Worm (Caenorhabditis elegans) whole organism, young adult: Measurements from ENCODE around the gene K04A8.19.

ENCODE experiments used
- B0261.1 ChIP-seq: sonication (generic microtip); optimal IDR thresholded peaks from 2 replicates; lab custom pipeline; 2016; ENCODE audit warnings: mild to moderate bottlenecking, missing genetic modification characterization, moderate library complexity, missing compliant biosample characterization
- C17E4.6 ChIP-seq: fragments of 200-800 bp; sonication (Bioruptor generic); IDR thresholded peaks from 2 replicates; pipeline ENCODE4 v1.3.6; 2022; ENCODE audit warnings: missing genetic modification reagents, missing genetic modification characterization, missing compliant biosample characterization
- F22D6.2 ChIP-seq: sonication (generic microtip); optimal IDR thresholded peaks from 2 replicates; lab custom pipeline; 2016; ENCODE audit warnings: mild to moderate bottlenecking, missing genetic modification characterization, missing compliant biosample characterization
- F39B2.1 ChIP-seq: fragments of 200-800 bp; sonication (Bioruptor generic); IDR thresholded peaks from 2 replicates; pipeline ENCODE4 v1.3.6; 2022; ENCODE audit warnings: missing genetic modification reagents, missing genetic modification characterization, missing compliant biosample characterization
- F52B5.7 ChIP-seq: sonication (generic microtip); optimal IDR thresholded peaks from 2 replicates; lab custom pipeline; 2016; ENCODE audit warnings: mild to moderate bottlenecking, missing genetic modification characterization, missing compliant biosample characterization
- K11D2.4 ChIP-seq: fragments of 200-800 bp; sonication (Bioruptor generic); IDR thresholded peaks from 2 replicates; pipeline ENCODE4 v1.3.6; 2022; ENCODE audit warnings: missing genetic modification reagents, missing genetic modification characterization, missing compliant biosample characterization
- Y53F4B.3 ChIP-seq: fragments of 200-800 bp; sonication (Bioruptor generic); IDR thresholded peaks from 2 replicates; pipeline ENCODE4 v1.3.6; 2022; ENCODE audit warnings: missing genetic modification reagents, missing genetic modification characterization, missing compliant biosample characterization
- Y53G8AR.9 ChIP-seq: fragments of 200-800 bp; sonication (Bioruptor generic); conservative IDR thresholded peaks from 2 replicates; pipeline ENCODE4 v1.3.6; 2022; ENCODE audit warnings: missing genetic modification reagents, missing genetic modification characterization, missing compliant biosample characterization
- Y56A3A.18 ChIP-seq: fragments of 200-800 bp; sonication (Bioruptor generic); IDR thresholded peaks from 2 replicates; pipeline ENCODE4 v1.3.6; 2022; ENCODE audit warnings: missing genetic modification reagents, missing genetic modification characterization, missing compliant biosample characterization
- Y95B8A.8 ChIP-seq: fragments of 200-800 bp; sonication (Bioruptor generic); IDR thresholded peaks from 2 replicates; pipeline ENCODE4 v1.3.6; 2022; ENCODE audit warnings: missing genetic modification reagents, missing genetic modification characterization, missing compliant biosample characterization
- ZK185.1 ChIP-seq: sonication (generic microtip); optimal IDR thresholded peaks from 2 replicates; lab custom pipeline; 2016; ENCODE audit warnings: mild to moderate bottlenecking, missing genetic modification characterization, missing compliant biosample characterization; ENCODE audit not compliant: poor library complexity, severe bottlenecking
- aptf-2 ChIP-seq: fragments of 200-800 bp; sonication (Bioruptor generic); conservative IDR thresholded peaks from 2 replicates; pipeline ENCODE4 v1.3.6; 2022; ENCODE audit warnings: missing genetic modification reagents, missing genetic modification characterization, missing compliant biosample characterization
- attf-6 ChIP-seq: fragments of 200-800 bp; sonication (Bioruptor generic); IDR thresholded peaks from 2 replicates; pipeline ENCODE4 v1.3.6; 2022; ENCODE audit warnings: missing genetic modification reagents, missing genetic modification characterization, missing compliant biosample characterization
- ceh-100 ChIP-seq: fragments of 200-800 bp; sonication (Bioruptor generic); IDR thresholded peaks from 2 replicates; pipeline ENCODE4 v1.3.6; 2022; ENCODE audit warnings: missing genetic modification reagents, missing genetic modification characterization, missing compliant biosample characterization
- ceh-40 ChIP-seq: fragments of 200-800 bp; sonication (Bioruptor generic); IDR thresholded peaks from 2 replicates; pipeline ENCODE4 v1.3.6; 2022; ENCODE audit warnings: missing genetic modification characterization, missing compliant biosample characterization
- ceh-91 ChIP-seq: fragments of 200-800 bp; sonication (Bioruptor generic); IDR thresholded peaks from 2 replicates; pipeline ENCODE4 v1.3.6; 2022; ENCODE audit warnings: missing genetic modification reagents, missing genetic modification characterization, missing compliant biosample characterization
- egl-18 ChIP-seq: fragments of 200-800 bp; sonication (Bioruptor generic); IDR thresholded peaks from 2 replicates; pipeline ENCODE4 v1.3.6; 2022; ENCODE audit warnings: missing genetic modification reagents, missing genetic modification characterization, missing compliant biosample characterization
- egl-44 ChIP-seq: fragments of 200-800 bp; sonication (Bioruptor generic); IDR thresholded peaks from 2 replicates; pipeline ENCODE4 v1.3.6; 2022; ENCODE audit warnings: missing genetic modification reagents, missing genetic modification characterization, missing compliant biosample characterization
- fkh-3 ChIP-seq: sonication (generic microtip); optimal IDR thresholded peaks from 2 replicates; lab custom pipeline; 2016; ENCODE audit warnings: mild to moderate bottlenecking, missing genetic modification characterization, missing compliant biosample characterization
- hlh-26 ChIP-seq: fragments of 200-800 bp; sonication (Bioruptor generic); conservative IDR thresholded peaks from 2 replicates; pipeline ENCODE4 v1.3.6; 2022; ENCODE audit warnings: missing genetic modification reagents, missing genetic modification characterization, missing compliant biosample characterization
- hmg-1.2 ChIP-seq: fragments of 200-800 bp; sonication (Bioruptor generic); IDR thresholded peaks from 2 replicates; pipeline ENCODE4 v1.3.6; 2022; ENCODE audit warnings: missing genetic modification reagents, missing genetic modification characterization, missing compliant biosample characterization
- hmg-20 ChIP-seq: fragments of 200-800 bp; sonication (Bioruptor generic); IDR thresholded peaks from 2 replicates; pipeline ENCODE4 v1.3.6; 2022; ENCODE audit warnings: missing genetic modification reagents, missing genetic modification characterization, missing compliant biosample characterization
- hsf-1 ChIP-seq: fragments of 200-800 bp; sonication (Bioruptor generic); IDR thresholded peaks from 2 replicates; pipeline ENCODE4 v1.3.6; 2022; ENCODE audit warnings: missing genetic modification reagents, missing genetic modification characterization, missing compliant biosample characterization
- lin-26 ChIP-seq: fragments of 200-800 bp; sonication (Bioruptor generic); IDR thresholded peaks from 2 replicates; pipeline ENCODE4 v1.3.6; 2022; ENCODE audit warnings: missing genetic modification reagents, missing genetic modification characterization, missing compliant biosample characterization
- lir-1 ChIP-seq: fragments of 200-800 bp; sonication (Bioruptor generic); conservative IDR thresholded peaks from 2 replicates; pipeline ENCODE4 v1.3.6; 2022; ENCODE audit warnings: missing genetic modification reagents, missing genetic modification characterization, missing compliant biosample characterization
- lsl-1 ChIP-seq: fragments of 200-800 bp; sonication (Bioruptor generic); optimal IDR thresholded peaks from 2 replicates; lab custom pipeline; 2018; ENCODE audit warnings: mild to moderate bottlenecking, missing genetic modification characterization, moderate library complexity, missing compliant biosample characterization
- lsy-27 ChIP-seq: sonication (generic microtip); optimal IDR thresholded peaks from 2 replicates; lab custom pipeline; 2017; ENCODE audit warnings: missing genetic modification characterization, mild to moderate bottlenecking, missing compliant biosample characterization, antibody characterized with exemption, missing genotype, borderline replicate concordance; ENCODE audit not compliant: insufficient read depth
- madf-10 ChIP-seq: sonication (generic microtip); optimal IDR thresholded peaks from 2 replicates; lab custom pipeline; 2016; ENCODE audit warnings: mild to moderate bottlenecking, missing genetic modification characterization, missing compliant biosample characterization
- madf-6 ChIP-seq: fragments of 200-800 bp; sonication (Bioruptor generic); IDR thresholded peaks from 2 replicates; pipeline ENCODE4 v1.3.6; 2022; ENCODE audit warnings: missing genetic modification reagents, missing genetic modification characterization, missing compliant biosample characterization
- madf-8 ChIP-seq: fragments of 200-800 bp; sonication (Bioruptor generic); conservative IDR thresholded peaks from 2 replicates; pipeline ENCODE4 v1.3.6; 2022; ENCODE audit warnings: missing genetic modification reagents, missing genetic modification characterization, missing compliant biosample characterization
- nfya-1 ChIP-seq: sonication (generic microtip); optimal IDR thresholded peaks from 2 replicates; lab custom pipeline; 2017; ENCODE audit warnings: antibody characterized with exemption, missing compliant biosample characterization, missing genetic modification characterization, borderline replicate concordance; ENCODE audit not compliant: insufficient read depth
- nfya-2 ChIP-seq: fragments of 200-800 bp; sonication (Bioruptor generic); IDR thresholded peaks from 2 replicates; pipeline ENCODE4 v1.3.6; 2022; ENCODE audit warnings: missing genetic modification reagents, missing genetic modification characterization, missing compliant biosample characterization
- rcor-1 ChIP-seq: fragments of 200-800 bp; sonication (Bioruptor generic); IDR thresholded peaks from 2 replicates; pipeline ENCODE4 v1.3.6; 2022; ENCODE audit warnings: missing genetic modification reagents, missing genetic modification characterization, missing compliant biosample characterization
- sdz-38 ChIP-seq: sonication (generic microtip); optimal IDR thresholded peaks from 2 replicates; lab custom pipeline; 2016; ENCODE audit warnings: missing genotype, missing genetic modification characterization, missing compliant biosample characterization
- snpc-3.4 ChIP-seq: sonication (generic microtip); optimal IDR thresholded peaks from 2 replicates; lab custom pipeline; 2017; ENCODE audit warnings: missing genetic modification characterization, mild to moderate bottlenecking, missing compliant biosample characterization, antibody characterized with exemption, moderate library complexity, missing genotype, missing genetic modification reagents
- snpc-4 ChIP-seq, 5 experiments: fragments of 150-350 bp in 1 of 5; sonication (generic microtip) in 4 of 5; optimal IDR thresholded peaks; 2 replicates each; lab custom pipeline; 2014 to 2018; ENCODE audit warnings: missing genetic modification characterization in 5 of 5, missing biosample characterization in 3 of 5, antibody characterized with exemption in 2 of 5, mild to moderate bottlenecking in 2 of 5, missing compliant biosample characterization in 2 of 5, missing genotype in 2 of 5, moderate library complexity in 2 of 5, missing genetic modification reagents in 1 of 5
- sptf-2 ChIP-seq: fragments of 200-800 bp; sonication (Bioruptor generic); optimal IDR thresholded peaks from 2 replicates; lab custom pipeline; 2018; ENCODE audit warnings: mild to moderate bottlenecking, missing genetic modification characterization, missing compliant biosample characterization
- unc-130 ChIP-seq: sonication (generic microtip); optimal IDR thresholded peaks from 2 replicates; lab custom pipeline; 2016; ENCODE audit warnings: missing genetic modification reagents, missing genetic modification characterization, missing compliant biosample characterization
- unc-62 ChIP-seq: fragments of 150-350 bp; optimal IDR thresholded peaks from 2 replicates; lab custom pipeline; 2014; ENCODE audit warnings: missing biosample characterization, missing genetic modification reagents, missing genetic modification characterization
- zfh-2 ChIP-seq: fragments of 200-800 bp; sonication (Bioruptor generic); conservative IDR thresholded peaks from 2 replicates; pipeline ENCODE4 v1.3.6; 2022; ENCODE audit warnings: missing genetic modification reagents, missing genetic modification characterization, missing compliant biosample characterization
- zim-3 ChIP-seq: sonication (generic microtip); optimal IDR thresholded peaks from 2 replicates; lab custom pipeline; 2017; ENCODE audit warnings: mild to moderate bottlenecking, missing genetic modification characterization, moderate library complexity, missing compliant biosample characterization
- ztf-26 ChIP-seq: sonication (generic microtip); optimal IDR thresholded peaks from 2 replicates; lab custom pipeline; 2017; ENCODE audit warnings: missing genetic modification characterization, missing compliant biosample characterization
- ztf-28 ChIP-seq: fragments of 200-800 bp; sonication (Bioruptor generic); IDR thresholded peaks from 2 replicates; pipeline ENCODE4 v1.3.6; 2022; ENCODE audit warnings: missing genetic modification reagents, missing genetic modification characterization, missing compliant biosample characterization
- ztf-6 ChIP-seq: fragments of 200-800 bp; sonication (Bioruptor generic); IDR thresholded peaks from 2 replicates; pipeline ENCODE4 v1.3.6; 2022; ENCODE audit warnings: missing genetic modification reagents, missing genetic modification characterization, missing compliant biosample characterization

Gene K04A8.19

DNA sequence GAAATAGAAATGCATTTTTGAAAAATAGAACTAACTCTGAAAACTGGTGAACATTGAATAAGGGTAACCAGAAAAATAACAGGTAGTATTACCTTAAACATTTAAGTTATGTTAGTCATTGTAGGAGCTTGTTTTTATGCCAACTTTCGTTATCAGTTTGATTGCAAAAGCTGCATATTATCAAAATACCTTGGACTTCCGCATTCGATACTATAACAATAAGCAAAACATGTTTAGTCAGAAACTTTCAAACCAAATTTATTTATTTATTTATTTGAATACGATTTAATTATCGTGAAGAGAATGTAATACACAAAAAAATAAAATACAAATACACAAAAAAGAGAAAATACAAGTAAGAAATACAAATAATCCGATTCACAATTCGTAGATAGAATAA lies at the start of gene K04A8.19:
Gene K04A8.19, minus strand, starts transcription at position 101 of the 400 bp plus-strand sequence.
- TF ChIP-seq hsf-1 (GFP tag; lab: Robert Waterston, UW) (no peak), ztf-26 (no peak), F22D6.2 (tag; lab: Kevin White, UChicago) (no peak), K11D2.4 (GFP tag; lab: Robert Waterston, UW) (no peak), nfya-1 (no peak), B0261.1 (tag; lab: Kevin White, UChicago) (no peak), aptf-2 (GFP tag; lab: Robert Waterston, UW) (no peak), madf-6 (no peak), hmg-1.2 (GFP tag; lab: Robert Waterston, UW) (no peak), ceh-91 (GFP tag; lab: Robert Waterston, UW) (no peak), attf-6 (GFP tag; lab: Robert Waterston, UW) (no peak), Y53G8AR.9 (no peak), lsy-27 (no peak), madf-10 (tag; lab: Kevin White, UChicago) (no peak), hmg-20 (GFP tag; lab: Robert Waterston, UW) (no peak), zim-3 (tag; lab: Kevin White, UChicago) (no peak), sptf-2 (GFP tag; lab: Kevin White, UChicago) (no peak), ZK185.1 (no peak)

DNA sequence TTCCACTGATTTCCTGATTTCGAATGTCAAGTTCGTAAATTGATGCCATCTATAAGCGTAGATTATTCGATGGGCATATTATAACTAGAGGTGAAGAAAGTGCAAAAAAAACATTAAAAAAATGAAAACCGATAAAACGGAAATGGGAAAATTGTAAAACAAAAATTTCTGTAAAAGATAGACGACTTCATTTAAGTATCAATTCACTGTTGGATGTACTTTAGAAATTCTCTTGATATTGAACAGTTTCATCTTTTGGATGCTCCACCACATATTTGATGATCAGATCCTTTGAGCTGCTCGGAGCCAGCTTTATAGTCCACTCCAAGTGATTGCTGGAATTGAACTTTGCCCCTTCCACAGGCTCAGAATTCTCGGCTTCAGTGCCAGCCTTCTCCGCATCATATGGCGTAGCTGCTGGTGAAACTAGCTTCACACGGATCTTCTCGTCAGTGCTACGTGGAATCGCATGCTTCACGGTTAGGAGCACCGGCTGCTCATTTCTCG lies 48.4 kb upstream of the K04A8.19 start, which contains the start of gene ZK1055.6:
Gene ZK1055.6, minus strand, starts transcription at position 51 of the 507 bp plus-strand sequence.
- TF ChIP-seq zfh-2 (GFP tag; lab: Robert Waterston, UW) (peak; percentile 40; the same call in 1 of the 2 replicates), ztf-6 (GFP tag; lab: Robert Waterston, UW) (no peak)
- TF ChIP-seq, all 124 proteins: peak for 1

DNA sequence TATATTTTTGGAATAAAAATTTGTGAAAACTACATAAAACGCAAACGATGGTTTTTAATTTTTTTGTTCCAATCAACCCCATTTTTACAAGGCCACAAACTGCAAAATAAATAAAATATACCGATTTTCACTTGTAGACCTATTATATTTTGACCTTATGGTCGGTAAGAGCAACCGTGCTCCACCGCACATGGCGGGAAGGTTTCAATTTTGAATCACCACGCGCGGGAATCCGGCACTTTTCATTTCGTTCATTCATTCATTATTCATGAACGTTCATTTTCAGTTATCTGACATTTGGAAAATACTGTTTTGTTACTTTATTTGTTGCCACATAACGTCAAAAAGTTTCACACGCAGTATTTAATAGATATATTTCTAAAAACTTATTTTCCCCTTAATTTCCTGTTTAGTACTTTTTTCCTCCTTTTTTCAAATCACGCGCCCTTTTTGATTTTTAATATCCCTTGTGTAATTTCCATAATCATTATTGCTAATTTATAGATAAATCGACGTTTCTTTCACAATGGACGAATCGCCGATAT lies 39.6 kb upstream of the K04A8.19 start, which contains the start of gene hcp-1:
Gene hcp-1, plus strand, starts transcription at position 495 of the 545 bp plus-strand sequence.
- peak; percentile 27; the same call in 1 of the 2 replicates for TF ChIP-seq lin-26 (GFP tag; lab: Robert Waterston, UW)
- TF ChIP-seq lir-1 (GFP tag; lab: Robert Waterston, UW) = peak; percentile 77
- TF ChIP-seq lsl-1 (GFP tag; lab: Kevin White, UChicago) = peak; percentile 94
- peak; percentile 86 for TF ChIP-seq unc-130 (GFP tag; lab: Kevin White, UChicago)
- TF ChIP-seq Y53G8AR.9 = peak; percentile 89; the same call in 1 of the 2 replicates
- no peak for TF ChIP-seq unc-62 (GFP tag; lab: Kevin White, UChicago)
- TF ChIP-seq fkh-3 = no peak
- TF ChIP-seq madf-8 = peak; percentile 99
- TF ChIP-seq F52B5.7 (tag; lab: Kevin White, UChicago) = no peak
- no peak for TF ChIP-seq ztf-26
- no peak for TF ChIP-seq sdz-38
- peak; percentile 34 for TF ChIP-seq snpc-4 (GFP tag; optimal IDR thresholded peaks at IDR 0.05; lab: Kevin White, UChicago)
- peak in 2 of 4 experiments; percentile 56 to 66 for TF ChIP-seq snpc-4 (tag; optimal IDR thresholded peaks at IDR 0.05; lab: Kevin White, UChicago)
- TF ChIP-seq ceh-100 (GFP tag; lab: Robert Waterston, UW) = peak; percentile 53; the same call in 1 of the 2 replicates
- no peak for TF ChIP-seq egl-44
- 0 out of 2 replicates have a peak, but pooled peaks have one; percentile 30 for TF ChIP-seq Y53F4B.3
- peak; percentile 92 for TF ChIP-seq rcor-1 (GFP tag; lab: Robert Waterston, UW)
- TF ChIP-seq ztf-28 (GFP tag; lab: Robert Waterston, UW) = peak; percentile 89
- no peak for TF ChIP-seq F39B2.1 (GFP tag; lab: Robert Waterston, UW)
- TF ChIP-seq Y56A3A.18 (GFP tag; lab: Robert Waterston, UW) = 0 out of 2 replicates have a peak, but pooled peaks have one; percentile 28
- TF ChIP-seq Y95B8A.8 (GFP tag; lab: Robert Waterston, UW) = peak; percentile 93
- TF ChIP-seq hsf-1 (GFP tag; lab: Robert Waterston, UW) = peak; percentile 91
- no peak for TF ChIP-seq nfya-2 (GFP tag; lab: Robert Waterston, UW)
- TF ChIP-seq hlh-26 (GFP tag; lab: Robert Waterston, UW) = no peak
- TF ChIP-seq snpc-3.4 (tag; lab: Kevin White, UChicago) = peak; percentile 95
- TF ChIP-seq C17E4.6 (GFP tag; lab: Robert Waterston, UW) = peak; percentile 84; the same call in 1 of the 2 replicates
- TF ChIP-seq egl-18 = no peak
- TF ChIP-seq ceh-40 = no peak
